Fruit fly (Drosophila melanogaster) whole organism, embryonic: ENCODE data around the gene dod.

Source experiments
- CG10959 ChIP-seq: fragments of 200-800 bp; sonication (Bioruptor generic); IDR thresholded peaks from 2 replicates; pipeline ENCODE4 v1.3.6; 2022; ENCODE audit warnings: missing biosample characterization, missing genetic modification characterization
- CG7786 ChIP-seq: fragments of 200-800 bp; sonication (Bioruptor generic); optimal IDR thresholded peaks from 2 replicates; lab custom pipeline; 2016; ENCODE audit warnings: missing biosample characterization, missing genetic modification characterization

DNA sequence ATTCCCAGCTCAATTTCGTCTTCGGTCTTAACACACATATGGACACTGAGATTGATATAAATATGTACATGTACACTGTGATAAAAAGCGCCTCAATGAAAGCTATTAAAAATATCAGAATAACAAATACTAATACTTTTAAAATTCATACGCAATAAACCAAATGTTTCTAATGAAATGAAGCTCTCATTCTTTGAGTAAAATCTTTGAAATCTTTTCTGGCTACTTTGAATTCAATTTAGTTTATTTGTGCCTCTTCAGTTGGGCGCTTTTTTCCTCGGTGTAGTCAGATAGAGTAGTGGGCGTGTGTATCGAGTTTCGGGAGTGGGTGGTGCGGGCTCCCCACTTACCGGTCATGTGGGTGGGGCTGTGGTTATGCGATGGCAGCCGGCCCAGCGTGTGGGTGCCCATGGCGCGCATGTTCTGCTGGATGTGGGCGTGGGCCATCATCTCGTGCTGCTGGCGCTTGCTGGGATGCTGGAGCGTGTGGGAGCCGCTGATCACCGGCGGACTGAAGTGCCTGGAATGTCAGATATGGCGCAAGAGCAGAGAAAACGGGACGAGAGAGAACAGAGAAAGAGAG lies 10.5 kb upstream of the dod start:
- TF ChIP-seq CG10959 (GFP tag; lab: Robert Waterston, UW) (no peak), CG7786 (GFP tag; lab: Kevin White, UChicago) (no peak)
